Worm (Caenorhabditis elegans) whole organism, L3 larva: ENCODE results near the gene T07E3.4.

Experiments
- aly-2 ChIP-seq: fragments of 150-350 bp; optimal IDR thresholded peaks from 2 replicates; lab custom pipeline; 2014; ENCODE audit warnings: missing biosample characterization, missing genetic modification characterization
- ama-1 ChIP-seq: fragments of 150-350 bp; optimal IDR thresholded peaks from 2 replicates; lab custom pipeline; 2018
- ceh-16 ChIP-seq: sonication (generic microtip); optimal IDR thresholded peaks from 2 replicates; lab custom pipeline; 2017; ENCODE audit warnings: missing biosample characterization, missing genetic modification characterization
- daf-12 ChIP-seq: fragments of 150-350 bp; optimal IDR thresholded peaks from 2 replicates; lab custom pipeline; 2014; ENCODE audit warnings: missing biosample characterization, missing genetic modification reagents, missing genetic modification characterization
- egl-5 ChIP-seq: fragments of 150-350 bp; optimal IDR thresholded peaks from 2 replicates; lab custom pipeline; 2017; ENCODE audit warnings: missing biosample characterization, missing genetic modification reagents, missing genetic modification characterization, inconsistent platforms
- elt-2 ChIP-seq: sonication (generic microtip); optimal IDR thresholded peaks from 2 replicates; lab custom pipeline; 2016; ENCODE audit warnings: missing genetic modification reagents, mild to moderate bottlenecking, missing genetic modification characterization, missing compliant biosample characterization
- elt-3 ChIP-seq, 3 experiments: fragments of 150-350 bp in 1 of 3; sonication (generic microtip) in 2 of 3; optimal IDR thresholded peaks; 2 replicates in 2 of 3; 4 replicates in 1 of 3; lab custom pipeline; 2014 to 2017; ENCODE audit warnings: missing biosample characterization in 3 of 3, missing genetic modification characterization in 3 of 3
- eor-1 ChIP-seq, 2 experiments: fragments of 150-350 bp; optimal IDR thresholded peaks; 2 replicates each; lab custom pipeline; 2014 to 2018; ENCODE audit warnings: missing biosample characterization in 2 of 2, missing genetic modification characterization in 2 of 2
- fkh-10 ChIP-seq: sonication (generic microtip); optimal IDR thresholded peaks from 2 replicates; lab custom pipeline; 2017; ENCODE audit warnings: missing biosample characterization, missing genetic modification reagents, missing genetic modification characterization
- fkh-2 ChIP-seq: fragments of 150-350 bp; optimal IDR thresholded peaks from 2 replicates; lab custom pipeline; 2014; ENCODE audit warnings: missing biosample characterization, missing genetic modification reagents, missing genetic modification characterization
- fos-1 ChIP-seq: fragments of 150-350 bp; optimal IDR thresholded peaks from 2 replicates; lab custom pipeline; 2014; ENCODE audit warnings: missing biosample characterization, missing genetic modification characterization
- jun-1 ChIP-seq: fragments of 150-350 bp; optimal IDR thresholded peaks from 2 replicates; lab custom pipeline; 2014; ENCODE audit warnings: missing biosample characterization, missing genetic modification reagents, missing genetic modification characterization
- lin-15B ChIP-seq: fragments of 150-350 bp; optimal IDR thresholded peaks from 2 replicates; lab custom pipeline; 2014; ENCODE audit warnings: missing biosample characterization, missing genetic modification characterization
- lin-39 ChIP-seq: fragments of 150-350 bp; optimal IDR thresholded peaks from 2 replicates; lab custom pipeline; 2018; ENCODE audit warnings: missing biosample characterization, missing genetic modification reagents, missing genetic modification characterization
- lsy-12 ChIP-seq: sonication (generic microtip); optimal IDR thresholded peaks from 2 replicates; lab custom pipeline; 2016; ENCODE audit warnings: mild to moderate bottlenecking, missing genetic modification characterization, missing compliant biosample characterization
- mdl-1 ChIP-seq: fragments of 150-350 bp; optimal IDR thresholded peaks from 2 replicates; lab custom pipeline; 2014; ENCODE audit warnings: missing biosample characterization, missing genetic modification characterization
- nfya-1 ChIP-seq: sonication (generic microtip); optimal IDR thresholded peaks from 2 replicates; lab custom pipeline; 2017; ENCODE audit warnings: missing genetic modification characterization, mild to moderate bottlenecking, missing compliant biosample characterization, antibody characterized with exemption, moderate library complexity; ENCODE audit not compliant: insufficient read depth
- nhr-11 ChIP-seq: fragments of 150-350 bp; optimal IDR thresholded peaks from 2 replicates; lab custom pipeline; 2014; ENCODE audit warnings: missing biosample characterization, missing genetic modification characterization
- nhr-23 ChIP-seq: fragments of 150-350 bp; optimal IDR thresholded peaks from 2 replicates; lab custom pipeline; 2014; ENCODE audit warnings: missing biosample characterization, missing genetic modification reagents, missing genetic modification characterization
- nhr-237 ChIP-seq: fragments of 150-350 bp; optimal IDR thresholded peaks from 2 replicates; lab custom pipeline; 2014; ENCODE audit warnings: missing biosample characterization, missing genetic modification characterization
- nhr-43 ChIP-seq: sonication (generic microtip); optimal IDR thresholded peaks from 2 replicates; lab custom pipeline; 2016; ENCODE audit warnings: mild to moderate bottlenecking, missing genetic modification characterization, missing compliant biosample characterization; ENCODE audit not compliant: poor library complexity, severe bottlenecking
- nhr-76 ChIP-seq: fragments of 150-350 bp; sonication (generic microtip); optimal IDR thresholded peaks from 5 replicates; lab custom pipeline; 2014; ENCODE audit warnings: missing biosample characterization, missing genetic modification characterization
- nhr-77 ChIP-seq: fragments of 150-350 bp; optimal IDR thresholded peaks from 2 replicates; lab custom pipeline; 2014; ENCODE audit warnings: missing biosample characterization, missing genetic modification characterization
- pha-4 ChIP-seq: fragments of 150-350 bp; optimal IDR thresholded peaks from 2 replicates; lab custom pipeline; 2014; ENCODE audit warnings: missing biosample characterization, missing genetic modification reagents, missing genetic modification characterization
- sea-2 ChIP-seq: fragments of 150-350 bp; sonication (generic microtip); optimal IDR thresholded peaks from 4 replicates; lab custom pipeline; 2014; ENCODE audit warnings: missing biosample characterization, missing genetic modification reagents, missing genetic modification characterization
- skn-1 ChIP-seq: fragments of 150-350 bp; optimal IDR thresholded peaks from 2 replicates; lab custom pipeline; 2014; ENCODE audit warnings: missing biosample characterization, missing genetic modification characterization
- snpc-4 ChIP-seq: fragments of 150-350 bp; optimal IDR thresholded peaks from 2 replicates; lab custom pipeline; 2014; ENCODE audit warnings: missing biosample characterization, missing genetic modification characterization
- tbx-2 ChIP-seq: sonication (generic microtip); optimal IDR thresholded peaks from 2 replicates; lab custom pipeline; 2016; ENCODE audit warnings: mild to moderate bottlenecking, missing genetic modification characterization, missing compliant biosample characterization
- ztf-4 ChIP-seq: fragments of 150-350 bp; optimal IDR thresholded peaks from 2 replicates; lab custom pipeline; 2014; ENCODE audit warnings: missing biosample characterization, missing genetic modification characterization

The T07E3.4 gene

ce11 chrIII:6906409-6906808 lies 8.6 kb downstream of the T07E3.4 start, which contains the start of gene T07E3.2:
Gene T07E3.2, plus strand, starts transcription at chrIII:6906709.
- TF ChIP-seq jun-1 (tag; lab: Kevin White, UChicago) (no peak), snpc-4 (tag; lab: Kevin White, UChicago) (no peak), lin-39 (no peak)

DNA sequence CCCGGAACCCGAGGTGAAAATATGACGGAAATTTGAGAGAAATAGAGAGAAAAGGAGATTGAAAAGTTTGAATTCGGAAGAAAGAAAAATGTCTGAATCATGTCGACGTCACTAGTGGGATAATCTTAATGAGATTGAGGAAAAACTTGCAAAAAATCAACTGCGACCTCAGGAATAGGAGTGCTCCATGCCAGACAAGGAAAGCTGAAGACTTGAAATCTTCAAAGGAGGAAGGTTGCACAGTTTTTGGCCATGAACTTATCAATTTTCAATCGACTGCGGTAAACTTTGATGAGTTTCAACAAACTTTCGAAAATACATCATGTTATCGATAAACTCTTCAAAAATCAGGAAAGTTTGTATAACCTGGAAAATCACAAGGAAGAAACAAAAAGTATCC lies 14.6 kb downstream of the T07E3.4 start, which contains the start of gene pdf-1:
Gene pdf-1 (minus strand): TSS at position 101 of the 400 bp plus-strand sequence.
- TF ChIP-seq skn-1 (tag; lab: Kevin White, UChicago) (no peak), lsy-12 (tag; lab: Kevin White, UChicago) (no peak), jun-1 (tag; lab: Kevin White, UChicago) (no peak)

- peak; percentile 31 for TF ChIP-seq fkh-10
- TF ChIP-seq tbx-2 (tag; lab: Kevin White, UChicago): no peak
- TF ChIP-seq, all 47 proteins: peak for 1
Measured at ce11 chrIII:6914840-6915239, 17.0 kb downstream of the T07E3.4 start.

- no peak for TF ChIP-seq egl-5 (tag; lab: Kevin White, UChicago)
- TF ChIP-seq ama-1: no peak
- TF ChIP-seq nhr-43: no peak
- TF ChIP-seq ztf-4 (tag; lab: Kevin White, UChicago): no peak
- TF ChIP-seq nhr-23 (tag; lab: Kevin White, UChicago): no peak
- TF ChIP-seq fos-1: no peak
- TF ChIP-seq jun-1 (tag; lab: Kevin White, UChicago): no peak
- no peak for TF ChIP-seq eor-1 (tag; optimal IDR thresholded peaks at IDR 0.05; lab: Kevin White, UChicago)
- no peak for TF ChIP-seq fkh-2 (tag; lab: Kevin White, UChicago)
Measured at ce11 chrIII:6928725-6929124, 30.9 kb downstream of the T07E3.4 start, which contains the start of gene flap-1. Gene flap-1, minus strand, starts transcription at chrIII:6928825.

DNA sequence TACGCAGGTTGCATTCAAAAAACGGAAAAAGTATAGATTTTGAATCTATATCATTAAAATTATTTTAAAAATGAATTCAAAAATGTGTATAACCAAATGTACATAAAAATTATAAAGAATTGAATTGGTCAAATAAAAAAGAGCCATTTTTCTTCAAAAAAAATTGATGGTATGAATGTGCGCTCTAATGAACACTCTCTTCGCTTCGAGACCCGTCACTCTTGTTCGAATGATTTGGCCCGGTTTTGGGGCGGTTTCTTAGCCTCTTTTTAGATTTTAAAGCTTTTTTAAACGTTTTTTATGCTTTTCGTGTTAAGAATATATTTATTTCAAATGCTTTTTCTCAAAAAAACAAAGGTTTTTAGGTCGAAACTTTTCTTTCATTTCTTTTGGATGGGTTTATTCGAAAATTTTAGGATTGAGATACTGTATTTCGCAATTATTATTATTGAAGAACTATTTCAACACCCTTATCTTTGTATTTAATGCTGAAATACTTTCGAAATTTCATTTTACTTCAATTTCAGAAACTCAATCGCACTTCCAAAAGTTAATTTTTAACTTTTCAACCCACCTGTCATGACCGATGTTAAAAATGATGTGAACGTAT lies 31.8 kb downstream of the T07E3.4 start, which contains the start of gene inf-1:
Gene inf-1 (plus strand): TSS at position 577 of the 610 bp plus-strand sequence.
- TF ChIP-seq nfya-1 (tag; lab: Kevin White, UChicago) (peak; percentile 71), nhr-11 (tag; lab: Kevin White, UChicago) (no peak), lin-15B (tag; lab: Kevin White, UChicago) (peak; percentile 92), nhr-77 (no peak), egl-5 (tag; lab: Kevin White, UChicago) (no peak), lin-39 (peak; percentile 15), nhr-43 (no peak), sea-2 (no peak), nhr-23 (tag; lab: Kevin White, UChicago) (peak; percentile 32), skn-1 (tag; lab: Kevin White, UChicago) (no peak), aly-2 (tag; lab: Kevin White, UChicago) (no peak), nhr-237 (tag; lab: Kevin White, UChicago) (no peak), elt-2 (tag; lab: Kevin White, UChicago) (peak; percentile 10), ceh-16 (tag; lab: Kevin White, UChicago) (no peak), pha-4 (tag; lab: Kevin White, UChicago) (peak; percentile 68), elt-3 (tag; optimal IDR thresholded peaks at IDR 0.05; lab: Kevin White, UChicago) (no peak), mdl-1 (no peak)

DNA sequence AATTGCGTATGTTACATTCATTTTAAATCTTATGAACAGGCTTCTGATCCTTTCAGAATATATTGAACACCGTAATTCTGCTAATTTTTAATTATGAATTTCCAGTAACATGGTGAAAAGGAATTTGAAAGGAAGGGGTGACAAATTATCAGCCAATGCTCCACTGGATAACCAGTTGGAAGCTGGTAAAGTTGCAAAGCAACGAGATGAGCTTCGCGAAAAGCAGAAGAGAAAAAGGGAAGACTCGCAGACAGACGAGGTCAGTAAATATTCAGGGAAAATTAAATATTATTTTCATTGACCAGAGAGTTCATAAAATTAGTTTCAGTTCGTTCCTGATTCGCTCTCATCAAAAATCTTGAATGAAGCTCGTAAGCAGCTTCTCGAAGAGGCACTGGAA lies 34.1 kb downstream of the T07E3.4 start, which contains the start of gene byn-1:
Gene byn-1 (plus strand): TSS at position 106 of the 400 bp plus-strand sequence.
- no peak for TF ChIP-seq nfya-1 (tag; lab: Kevin White, UChicago)

DNA sequence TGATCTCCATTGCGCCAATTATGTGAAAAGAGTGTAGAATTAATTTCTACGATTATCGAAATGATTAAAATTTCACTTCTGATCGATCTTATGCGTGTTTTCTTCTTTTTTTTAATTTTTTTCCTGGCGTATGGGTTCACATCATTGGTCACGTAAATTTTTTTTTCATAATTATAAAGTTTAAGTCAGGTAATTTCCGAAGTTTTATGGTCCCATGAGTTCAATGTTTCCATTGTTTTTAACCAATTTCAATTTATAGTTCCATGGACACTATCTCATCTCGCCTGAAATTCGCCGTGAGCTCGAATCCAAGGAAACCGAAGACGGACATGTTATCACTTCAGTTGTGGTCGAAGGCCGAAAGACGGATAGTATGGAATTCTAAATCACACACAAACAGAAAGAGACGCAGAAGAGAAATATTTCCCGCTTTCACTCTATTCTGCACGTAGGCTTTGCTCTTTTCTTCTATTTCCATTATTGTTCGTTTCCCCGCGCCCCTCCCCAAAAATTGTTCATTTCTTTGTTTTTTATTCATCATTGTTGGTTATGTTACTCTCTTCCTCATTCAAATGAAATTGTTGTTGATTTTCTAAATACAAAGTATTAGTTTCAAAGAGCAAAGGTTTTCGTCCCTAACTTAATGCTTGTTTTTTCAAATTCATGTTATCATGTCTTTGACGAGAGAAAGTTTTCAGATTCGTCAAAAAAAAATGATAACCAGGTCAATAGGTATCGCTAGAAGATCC lies 37.6 kb downstream of the T07E3.4 start, which contains the start of the genes F57B9.8 and coq-2:
Gene F57B9.8 (minus strand): TSS at position 51 of the 749 bp plus-strand sequence.
Gene coq-2 (plus strand): TSS at position 699 of the 749 bp plus-strand sequence.
- TF ChIP-seq ceh-16 (tag; lab: Kevin White, UChicago) (no peak), nhr-76 (no peak), daf-12 (tag; lab: Kevin White, UChicago) (no peak), lin-15B (tag; lab: Kevin White, UChicago) (no peak)
- TF ChIP-seq, all 47 proteins: peak for 0
